Fruit fly (Drosophila melanogaster): ENCODE measurements around the gene CG10376.

DNA sequence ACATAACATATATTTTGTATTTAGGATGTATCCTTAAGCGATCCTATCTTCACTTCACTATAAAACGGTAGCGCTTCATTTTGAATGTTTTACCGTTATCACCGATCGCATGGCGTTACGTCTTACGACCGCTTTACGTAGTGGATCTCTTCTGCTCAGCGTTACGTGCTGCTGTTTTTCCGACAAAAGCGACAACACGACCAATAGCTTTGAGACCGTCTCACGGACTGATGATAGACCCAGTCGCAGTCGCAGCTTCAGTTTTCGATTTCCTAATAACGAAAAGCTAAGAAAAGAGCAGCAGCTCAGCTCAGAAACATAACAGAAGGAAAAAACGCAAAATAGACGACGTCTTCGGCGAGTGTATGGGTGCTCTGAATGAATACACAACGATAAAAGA is 29.4 kb upstream of the CG10376 start, which contains the start of gene CG10348:
- TF ChIP-seq Clk (GFP tag; optimal IDR thresholded peaks at IDR 0.05) (no peak), ovo (GFP tag; optimal IDR thresholded peaks at IDR 0.05) (no peak), CG7045 (GFP tag; optimal IDR thresholded peaks at IDR 0.05) (no peak), kay (GFP tag; ENCODE audit: borderline replicate concordance) (no peak), tj (GFP tag; optimal IDR thresholded peaks at IDR 0.05) (no peak), pad (GFP tag; optimal IDR thresholded peaks at IDR 0.05) (no peak), CG7101 (tag; optimal IDR thresholded peaks at IDR 0.05) (no peak), cic (GFP tag; optimal IDR thresholded peaks at IDR 0.05) (no peak), CG12768 (GFP tag; optimal IDR thresholded peaks at IDR 0.05) (no peak)

Data from whole organism, adult.